Worm (Caenorhabditis elegans): ENCODE measurements around the gene C27H6.9.
A peak's percentile ranks its signal among the peaks of the same experiment; 100 is the strongest.

DNA sequence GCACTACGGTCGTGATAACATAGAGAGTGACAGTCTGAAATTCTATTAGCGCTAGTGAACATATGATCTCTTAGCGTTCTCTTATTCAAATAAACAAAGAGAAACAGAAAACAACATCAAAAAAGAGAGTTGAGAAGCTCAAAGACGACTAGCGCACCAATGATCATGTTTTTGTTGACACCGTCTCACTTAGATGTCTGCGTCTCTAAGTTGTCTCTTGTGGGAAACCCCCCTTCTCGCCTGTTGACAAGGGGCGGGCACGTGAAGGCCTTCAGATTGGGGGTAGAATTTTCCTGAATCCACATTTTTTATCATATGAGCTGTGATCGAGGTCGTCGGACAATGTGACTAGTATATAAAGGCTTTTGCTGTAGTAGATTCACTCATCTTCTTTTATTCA, 37.3 kb downstream of the C27H6.9 start:
- TF ChIP-seq pqm-1 (tag; optimal IDR thresholded peaks at IDR 0.05) = no peak
- TF ChIP-seq efl-3 (GFP tag; optimal IDR thresholded peaks at IDR 0.05) = no peak
- peak in 1 of 3 experiments; percentile 7 for TF ChIP-seq dpl-1 (GFP tag; optimal IDR thresholded peaks at IDR 0.05)
- TF ChIP-seq unc-130 (tag; optimal IDR thresholded peaks at IDR 0.05) = no peak
